Fruit fly (Drosophila melanogaster): ENCODE results near the gene Stam.

Stam gene

dm6 chr2L:10869867-10870266 lies 11.5 kb downstream of the Stam start, which contains the start of gene CG12517:
Gene CG12517, plus strand, starts transcription at chr2L:10870167.
- TF ChIP-seq CG8478 (optimal IDR thresholded peaks at IDR 0.05) (no peak), CTCF (optimal IDR thresholded peaks at IDR 0.05) (no peak)

- TF ChIP-seq CG8478 (optimal IDR thresholded peaks at IDR 0.05), result no peak
Observed at dm6 chr2L:10888827-10889226, 30.5 kb downstream of the Stam start, which contains the start of gene CG14071. Gene CG14071, minus strand, starts transcription at chr2L:10888927.

- TF ChIP-seq CTCF (optimal IDR thresholded peaks at IDR 0.05), result no peak
Observed at dm6 chr2L:10901685-10902084, 43.3 kb downstream of the Stam start, which contains the start of gene CG14070. Gene CG14070, minus strand, starts transcription at chr2L:10901785.

dm6 chr2L:10908793-10909192 lies 50.5 kb downstream of the Stam start, which contains the start of gene CG7309:
Gene CG7309, minus strand, starts transcription at chr2L:10908893.
- TF ChIP-seq CG8478 (optimal IDR thresholded peaks at IDR 0.05), result no peak
- no peak for TF ChIP-seq CTCF (optimal IDR thresholded peaks at IDR 0.05)

- TF ChIP-seq CG8478 (optimal IDR thresholded peaks at IDR 0.05) (no peak), CTCF (optimal IDR thresholded peaks at IDR 0.05) (no peak)
Observed at dm6 chr2L:10910548-10910947, 52.2 kb downstream of the Stam start, which contains the start of gene CG14069. Gene CG14069, minus strand, starts transcription at chr2L:10910648.

All from S2 (cell line).